Worm (Caenorhabditis elegans) whole organism, L3 larva: ENCODE measurements around the gene clec-158.

Experiments
- ceh-82 ChIP-seq: fragments of 150-350 bp; optimal IDR thresholded peaks from 2 replicates; lab custom pipeline; 2014; ENCODE audit warnings: missing biosample characterization, missing genetic modification characterization
- elt-1 ChIP-seq: fragments of 150-350 bp; optimal IDR thresholded peaks from 2 replicates; lab custom pipeline; 2014; ENCODE audit warnings: missing biosample characterization, missing genetic modification characterization
- lin-39 ChIP-seq: fragments of 150-350 bp; optimal IDR thresholded peaks from 2 replicates; lab custom pipeline; 2018; ENCODE audit warnings: missing biosample characterization, missing genetic modification reagents, missing genetic modification characterization
- mdl-1 ChIP-seq: fragments of 150-350 bp; optimal IDR thresholded peaks from 2 replicates; lab custom pipeline; 2014; ENCODE audit warnings: missing biosample characterization, missing genetic modification characterization
- nhr-11 ChIP-seq: fragments of 150-350 bp; optimal IDR thresholded peaks from 2 replicates; lab custom pipeline; 2014; ENCODE audit warnings: missing biosample characterization, missing genetic modification characterization
- nhr-77 ChIP-seq: fragments of 150-350 bp; optimal IDR thresholded peaks from 2 replicates; lab custom pipeline; 2014; ENCODE audit warnings: missing biosample characterization, missing genetic modification characterization
- pha-4 ChIP-seq: fragments of 150-350 bp; optimal IDR thresholded peaks from 2 replicates; lab custom pipeline; 2014; ENCODE audit warnings: missing biosample characterization, missing genetic modification reagents, missing genetic modification characterization
- zag-1 ChIP-seq: fragments of 150-350 bp; optimal IDR thresholded peaks from 2 replicates; lab custom pipeline; 2014; ENCODE audit warnings: missing biosample characterization, missing genetic modification characterization

DNA sequence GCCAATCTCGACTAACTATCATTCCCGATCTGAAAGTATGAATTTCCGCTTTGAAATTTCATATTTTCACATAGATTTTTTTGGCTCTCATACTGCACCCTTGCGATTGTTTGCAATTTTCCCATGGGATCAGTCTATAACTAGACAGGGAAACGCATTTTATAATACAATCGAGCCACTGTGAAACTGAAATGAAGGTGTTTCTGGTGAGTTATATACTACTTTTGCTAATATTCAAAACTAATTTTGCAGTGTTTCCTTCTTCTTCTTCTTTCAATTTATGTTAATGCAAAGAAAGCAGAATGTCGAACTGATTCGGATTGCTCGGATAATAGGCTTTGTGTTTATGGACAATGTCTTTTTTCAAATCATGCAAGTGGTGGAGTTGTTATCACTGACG, 26.5 kb upstream of the clec-158 start:
- TF ChIP-seq pha-4 (tag; lab: Kevin White, UChicago) (no peak), ceh-82 (tag; lab: Kevin White, UChicago) (no peak), nhr-11 (no peak), zag-1 (no peak), lin-39 (no peak), elt-1 (tag; lab: Kevin White, UChicago) (no peak), mdl-1 (tag; lab: Kevin White, UChicago) (no peak), nhr-77 (tag; lab: Kevin White, UChicago) (no peak)
